Worm (Caenorhabditis elegans) whole organism, L3 larva: ENCODE measurements around the gene F58E2.2.

Experiments
- ZK546.5 ChIP-seq: sonication (generic microtip); optimal IDR thresholded peaks from 2 replicates; lab custom pipeline; 2017; ENCODE audit warnings: missing biosample characterization, missing genetic modification characterization
- elt-2 ChIP-seq: sonication (generic microtip); optimal IDR thresholded peaks from 2 replicates; lab custom pipeline; 2016; ENCODE audit warnings: missing genetic modification reagents, mild to moderate bottlenecking, missing genetic modification characterization, missing compliant biosample characterization
- fkh-10 ChIP-seq: sonication (generic microtip); optimal IDR thresholded peaks from 2 replicates; lab custom pipeline; 2017; ENCODE audit warnings: missing biosample characterization, missing genetic modification reagents, missing genetic modification characterization
- lin-15B ChIP-seq: fragments of 150-350 bp; optimal IDR thresholded peaks from 2 replicates; lab custom pipeline; 2014; ENCODE audit warnings: missing biosample characterization, missing genetic modification characterization
- pha-4 ChIP-seq: fragments of 150-350 bp; optimal IDR thresholded peaks from 2 replicates; lab custom pipeline; 2014; ENCODE audit warnings: missing biosample characterization, missing genetic modification reagents, missing genetic modification characterization
- pqm-1 ChIP-seq: fragments of 150-350 bp; optimal IDR thresholded peaks from 2 replicates; lab custom pipeline; 2017; ENCODE audit warnings: missing biosample characterization, missing genetic modification characterization, inconsistent platforms

DNA sequence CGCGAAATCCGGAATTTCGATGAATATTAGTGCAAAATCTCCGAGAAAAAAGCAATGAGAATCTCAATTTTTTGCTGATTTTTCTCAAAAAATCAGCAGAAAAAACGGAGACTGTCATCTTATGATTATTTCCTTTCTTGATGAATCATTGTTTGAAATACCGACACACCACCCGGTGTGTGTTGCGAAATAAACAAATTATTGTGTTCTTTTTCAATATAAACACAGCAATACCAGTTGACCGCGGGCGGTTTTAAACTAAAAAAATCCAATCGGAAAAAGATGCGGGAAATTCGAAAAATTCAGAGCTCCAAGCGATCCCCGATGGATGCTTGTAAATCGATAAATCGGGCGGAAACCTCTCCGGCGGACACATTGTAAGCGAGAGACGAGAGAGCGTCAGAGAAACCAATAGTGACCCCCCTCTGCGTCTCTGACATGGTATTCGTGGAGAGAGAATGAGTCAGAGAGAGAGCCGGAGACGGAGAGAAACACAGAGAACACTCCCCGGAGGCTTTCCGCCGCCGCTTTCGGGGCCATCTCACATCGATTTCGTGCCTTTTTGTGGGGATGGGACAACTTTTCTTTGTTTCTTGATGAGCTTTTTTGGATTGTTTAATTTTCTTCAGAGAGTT lies 45.7 kb downstream of the F58E2.2 start:
- TF ChIP-seq pqm-1 (tag; lab: Kevin White, UChicago) = peak; percentile 22
- peak; percentile 39 for TF ChIP-seq lin-15B (tag; lab: Kevin White, UChicago)
- peak; percentile 18 for TF ChIP-seq fkh-10 (GFP tag; lab: Kevin White, UChicago)
- peak; percentile 15 for TF ChIP-seq elt-2
- peak; percentile 52 for TF ChIP-seq pha-4 (tag; lab: Kevin White, UChicago)
- no peak for TF ChIP-seq ZK546.5 (tag; lab: Kevin White, UChicago)
